Fruit fly (Drosophila melanogaster): Measurements from ENCODE around the gene Archease.

- TF ChIP-seq CG8478 (optimal IDR thresholded peaks at IDR 0.05) (no peak), CG12391 (tag; optimal IDR thresholded peaks at IDR 0.05) (no peak)
Measured at dm6 chr3R:21658752-21659468, 3.9 kb downstream of the Archease start.
